Fruit fly (Drosophila melanogaster): ENCODE results near the gene CG18649.

- TF ChIP-seq sv (GFP tag; optimal IDR thresholded peaks at IDR 0.05) (no peak), dl (GFP tag; optimal IDR thresholded peaks at IDR 0.05; ENCODE audit: insufficient read depth in 1 of 2, partially characterized antibody in 2 of 2) (no peak), woc (GFP tag; optimal IDR thresholded peaks at IDR 0.05) (no peak), h (GFP tag; optimal IDR thresholded peaks at IDR 0.05) (no peak), Myc (optimal IDR thresholded peaks at IDR 0.05) (no peak), jim (GFP tag; optimal IDR thresholded peaks at IDR 0.05) (no peak), Sp1 (GFP tag; optimal IDR thresholded peaks at IDR 0.05) (no peak), tai (GFP tag; optimal IDR thresholded peaks at IDR 0.05) (no peak), CG32264 (GFP tag; optimal IDR thresholded peaks at IDR 0.05) (no peak), fru (GFP tag; optimal IDR thresholded peaks at IDR 0.05) (no peak), GATAd (GFP tag; optimal IDR thresholded peaks at IDR 0.05) (no peak), Hnf4 (GFP tag; optimal IDR thresholded peaks at IDR 0.05) (no peak), pan (optimal IDR thresholded peaks at IDR 0.05) (no peak)
Measured at dm6 chr3L:15073680-15074079, 19.7 kb upstream of the CG18649 start.
